Worm (Caenorhabditis elegans) whole organism, L4 larva: Measurements from ENCODE around the gene B0410.1.

Source experiments
- F26F4.8 ChIP-seq: fragments of 200-800 bp; sonication (Bioruptor generic); conservative IDR thresholded peaks from 2 replicates; pipeline ENCODE4 v1.3.6; 2022; ENCODE audit warnings: missing genetic modification characterization, missing compliant biosample characterization
- F44E2.7 ChIP-seq: fragments of 200-800 bp; sonication (Bioruptor generic); IDR thresholded peaks from 2 replicates; pipeline ENCODE4 v2.1.2; 2022; ENCODE audit warnings: missing genetic modification characterization, missing compliant biosample characterization
- F49E8.2 ChIP-seq: sonication (generic microtip); optimal IDR thresholded peaks from 2 replicates; lab custom pipeline; 2016; ENCODE audit warnings: missing compliant biosample characterization, mild to moderate bottlenecking, missing genetic modification characterization, borderline replicate concordance
- T26A8.4 ChIP-seq: fragments of 200-800 bp; sonication (Bioruptor generic); IDR thresholded peaks from 2 replicates; pipeline ENCODE4 v1.3.6; 2022; ENCODE audit warnings: missing genetic modification characterization, missing compliant biosample characterization
- Y5F2A.4 ChIP-seq: fragments of 200-800 bp; sonication (Bioruptor generic); optimal IDR thresholded peaks from 2 replicates; lab custom pipeline; 2018; ENCODE audit warnings: mild to moderate bottlenecking, missing genetic modification characterization, missing compliant biosample characterization
- aha-1 ChIP-seq: fragments of 150-350 bp; peaks from one replicate; lab custom pipeline; 2014; ENCODE audit warnings: missing biosample characterization, missing genetic modification characterization
- ceh-62 ChIP-seq: sonication (generic microtip); optimal IDR thresholded peaks from 2 replicates; lab custom pipeline; 2017; ENCODE audit warnings: missing biosample characterization, missing genetic modification characterization
- ces-1 ChIP-seq: fragments of 150-350 bp; sonication (generic microtip); optimal IDR thresholded peaks from 4 replicates; lab custom pipeline; 2014; ENCODE audit warnings: missing biosample characterization, missing genetic modification reagents, missing genetic modification characterization
- ctbp-1 ChIP-seq: fragments of 200-800 bp; sonication (Bioruptor generic); IDR thresholded peaks from 2 replicates; pipeline ENCODE4 v1.3.6; 2022; ENCODE audit warnings: missing genetic modification reagents, missing genetic modification characterization, missing compliant biosample characterization
- daf-12 ChIP-seq: fragments of 150-350 bp; optimal IDR thresholded peaks from 2 replicates; lab custom pipeline; 2014; ENCODE audit warnings: missing biosample characterization, missing genetic modification reagents, missing genetic modification characterization
- daf-16 ChIP-seq, 3 experiments: sonication (generic microtip); optimal IDR thresholded peaks; 2 replicates each; lab custom pipeline; 2016 to 2017; ENCODE audit warnings: missing genetic modification characterization in 3 of 3, missing genetic modification reagents in 3 of 3, mild to moderate bottlenecking in 2 of 3, missing compliant biosample characterization in 2 of 3, missing biosample characterization in 1 of 3, moderate library complexity in 1 of 3
- dmd-6 ChIP-seq: fragments of 200-800 bp; sonication (Bioruptor generic); IDR thresholded peaks from 2 replicates; pipeline ENCODE4 v1.3.6; 2022; ENCODE audit warnings: missing genetic modification reagents, missing genetic modification characterization, missing compliant biosample characterization
- dve-1 ChIP-seq: sonication (generic microtip); optimal IDR thresholded peaks from 2 replicates; lab custom pipeline; 2017; ENCODE audit warnings: antibody characterized with exemption, mild to moderate bottlenecking, missing genetic modification characterization, missing compliant biosample characterization; ENCODE audit not compliant: insufficient read depth
- hif-1 ChIP-seq, 2 experiments: sonication (generic microtip); optimal IDR thresholded peaks; 2 replicates each; lab custom pipeline; 2016 to 2017; ENCODE audit warnings: missing compliant biosample characterization in 2 of 2, missing genetic modification characterization in 2 of 2, missing genetic modification reagents in 2 of 2, missing genotype in 2 of 2, mild to moderate bottlenecking in 1 of 2
- hlh-11 ChIP-seq: fragments of 200-800 bp; sonication (Bioruptor generic); optimal IDR thresholded peaks from 2 replicates; lab custom pipeline; 2018; ENCODE audit warnings: mild to moderate bottlenecking, missing genetic modification characterization, missing compliant biosample characterization
- hlh-30 ChIP-seq: sonication (generic microtip); optimal IDR thresholded peaks from 2 replicates; lab custom pipeline; 2017; ENCODE audit warnings: antibody characterized with exemption, mild to moderate bottlenecking, missing genetic modification characterization, missing compliant biosample characterization; ENCODE audit not compliant: insufficient read depth
- lin-1 ChIP-seq: fragments of 200-800 bp; sonication (Bioruptor generic); IDR thresholded peaks from 2 replicates; pipeline ENCODE4 v1.3.6; 2022; ENCODE audit warnings: missing genetic modification reagents, missing genetic modification characterization, missing compliant biosample characterization
- lin-13 ChIP-seq: fragments of 150-350 bp; optimal IDR thresholded peaks from 2 replicates; lab custom pipeline; 2014; ENCODE audit warnings: missing biosample characterization, missing genetic modification reagents, missing genetic modification characterization
- lin-38 ChIP-seq: fragments of 200-800 bp; sonication (Bioruptor generic); IDR thresholded peaks from 2 replicates; pipeline ENCODE4 v1.3.6; 2022; ENCODE audit warnings: missing genetic modification reagents, missing genetic modification characterization, missing compliant biosample characterization
- madf-9 ChIP-seq: fragments of 200-800 bp; sonication (Bioruptor generic); conservative IDR thresholded peaks from 2 replicates; pipeline ENCODE4 v1.3.6; 2022; ENCODE audit warnings: missing genetic modification reagents, missing genetic modification characterization, missing compliant biosample characterization
- mdt-29 ChIP-seq: fragments of 200-800 bp; sonication (Bioruptor generic); IDR thresholded peaks from 2 replicates; pipeline ENCODE4 v1.3.6; 2022; ENCODE audit warnings: missing genetic modification reagents, missing genetic modification characterization, missing compliant biosample characterization
- mes-2 ChIP-seq: sonication (generic microtip); optimal IDR thresholded peaks from 2 replicates; lab custom pipeline; 2016; ENCODE audit warnings: missing genotype, mild to moderate bottlenecking, missing genetic modification characterization, missing compliant biosample characterization; ENCODE audit not compliant: poor library complexity, severe bottlenecking
- mxl-2 ChIP-seq: fragments of 200-800 bp; sonication (Bioruptor generic); conservative IDR thresholded peaks from 2 replicates; pipeline ENCODE4 v1.3.6; 2022; ENCODE audit warnings: missing genetic modification reagents, missing genetic modification characterization, missing compliant biosample characterization
- mxl-3 ChIP-seq: fragments of 200-800 bp; sonication (Bioruptor generic); optimal IDR thresholded peaks from 2 replicates; lab custom pipeline; 2018; ENCODE audit warnings: mild to moderate bottlenecking, missing genetic modification characterization, missing compliant biosample characterization
- nhr-10 ChIP-seq: fragments of 150-350 bp; optimal IDR thresholded peaks from 2 replicates; lab custom pipeline; 2014; ENCODE audit warnings: missing biosample characterization, missing genetic modification characterization
- nhr-102 ChIP-seq: sonication (generic microtip); optimal IDR thresholded peaks from 2 replicates; lab custom pipeline; 2016; ENCODE audit warnings: mild to moderate bottlenecking, missing genetic modification characterization, moderate library complexity, missing compliant biosample characterization
- nhr-11 ChIP-seq: fragments of 150-350 bp; optimal IDR thresholded peaks from 2 replicates; lab custom pipeline; 2014; ENCODE audit warnings: missing biosample characterization, missing genetic modification characterization
- nhr-111 ChIP-seq: fragments of 200-800 bp; sonication (Bioruptor generic); optimal IDR thresholded peaks from 2 replicates; lab custom pipeline; 2018; ENCODE audit warnings: mild to moderate bottlenecking, missing genetic modification characterization, missing compliant biosample characterization
- nhr-25 ChIP-seq: sonication (generic microtip); optimal IDR thresholded peaks from 2 replicates; lab custom pipeline; 2017; ENCODE audit warnings: missing genetic modification characterization, mild to moderate bottlenecking, missing compliant biosample characterization, antibody characterized with exemption, moderate library complexity, borderline replicate concordance; ENCODE audit not compliant: insufficient read depth
- nhr-28 ChIP-seq: fragments of 150-350 bp; optimal IDR thresholded peaks from 2 replicates; lab custom pipeline; 2014; ENCODE audit warnings: missing biosample characterization, missing genetic modification characterization
- nhr-41 ChIP-seq: fragments of 200-800 bp; sonication (Bioruptor generic); IDR thresholded peaks from 2 replicates; pipeline ENCODE4 v1.3.6; 2022; ENCODE audit warnings: missing genetic modification reagents, missing genetic modification characterization, missing compliant biosample characterization
- nhr-42 ChIP-seq: fragments of 200-800 bp; sonication (Bioruptor generic); IDR thresholded peaks from 2 replicates; pipeline ENCODE4 v1.3.6; 2022; ENCODE audit warnings: missing genetic modification characterization, missing compliant biosample characterization
- nhr-77 ChIP-seq: fragments of 150-350 bp; optimal IDR thresholded peaks from 2 replicates; lab custom pipeline; 2014; ENCODE audit warnings: missing biosample characterization, missing genetic modification characterization
- pha-4 ChIP-seq, 2 experiments: fragments of 150-350 bp in 1 of 2; fragments of 200-800 bp in 1 of 2; sonication (Bioruptor generic) in 1 of 2; IDR thresholded peaks in 1 of 2; optimal IDR thresholded peaks in 1 of 2; 2 replicates each; pipeline versions ENCODE4 v1.3.6 to Lab custom; 2014 to 2022; ENCODE audit warnings: missing genetic modification characterization in 2 of 2, missing genetic modification reagents in 2 of 2, missing biosample characterization in 1 of 2, missing compliant biosample characterization in 1 of 2
- pqm-1 ChIP-seq: sonication (generic microtip); optimal IDR thresholded peaks from 2 replicates; lab custom pipeline; 2017; ENCODE audit warnings: missing biosample characterization, missing genetic modification characterization
- rbr-2 ChIP-seq: sonication (generic microtip); optimal IDR thresholded peaks from 2 replicates; lab custom pipeline; 2016; ENCODE audit warnings: missing genotype, missing genetic modification characterization, missing compliant biosample characterization
- saeg-2 ChIP-seq: fragments of 200-800 bp; sonication (Bioruptor generic); IDR thresholded peaks from 2 replicates; pipeline ENCODE4 v1.3.6; 2022; ENCODE audit warnings: missing genetic modification reagents, missing genetic modification characterization, missing compliant biosample characterization
- sdz-12 ChIP-seq: fragments of 200-800 bp; sonication (Bioruptor generic); optimal IDR thresholded peaks from 2 replicates; lab custom pipeline; 2018; ENCODE audit warnings: mild to moderate bottlenecking, missing genetic modification characterization, missing compliant biosample characterization
- skn-1 ChIP-seq: fragments of 150-350 bp; optimal IDR thresholded peaks from 2 replicates; lab custom pipeline; 2014; ENCODE audit warnings: missing biosample characterization, missing genetic modification characterization
- snpc-1.2 ChIP-seq: fragments of 200-800 bp; sonication (Bioruptor generic); IDR thresholded peaks from 2 replicates; pipeline ENCODE4 v1.3.6; 2022; ENCODE audit warnings: missing genetic modification reagents, missing genetic modification characterization, missing compliant biosample characterization
- snpc-4 ChIP-seq: fragments of 150-350 bp; optimal IDR thresholded peaks from 2 replicates; lab custom pipeline; 2014; ENCODE audit warnings: missing biosample characterization, missing genetic modification characterization
- vab-7 ChIP-seq: fragments of 200-800 bp; sonication (Bioruptor generic); IDR thresholded peaks from 2 replicates; pipeline ENCODE4 v1.3.6; 2022; ENCODE audit warnings: missing genetic modification reagents, missing genetic modification characterization, missing compliant biosample characterization
- zag-1 ChIP-seq: fragments of 150-350 bp; optimal IDR thresholded peaks from 2 replicates; lab custom pipeline; 2014; ENCODE audit warnings: missing biosample characterization, missing genetic modification characterization
- zfp-3 ChIP-seq: fragments of 200-800 bp; sonication (Bioruptor generic); conservative IDR thresholded peaks from 2 replicates; pipeline ENCODE4 v1.3.6; 2022; ENCODE audit warnings: missing genetic modification reagents, missing genetic modification characterization, missing compliant biosample characterization
- zip-11 ChIP-seq: fragments of 200-800 bp; sonication (Bioruptor generic); IDR thresholded peaks from 2 replicates; pipeline ENCODE4 v1.3.6; 2022; ENCODE audit warnings: missing genetic modification characterization, missing compliant biosample characterization

Gene B0410.1

DNA sequence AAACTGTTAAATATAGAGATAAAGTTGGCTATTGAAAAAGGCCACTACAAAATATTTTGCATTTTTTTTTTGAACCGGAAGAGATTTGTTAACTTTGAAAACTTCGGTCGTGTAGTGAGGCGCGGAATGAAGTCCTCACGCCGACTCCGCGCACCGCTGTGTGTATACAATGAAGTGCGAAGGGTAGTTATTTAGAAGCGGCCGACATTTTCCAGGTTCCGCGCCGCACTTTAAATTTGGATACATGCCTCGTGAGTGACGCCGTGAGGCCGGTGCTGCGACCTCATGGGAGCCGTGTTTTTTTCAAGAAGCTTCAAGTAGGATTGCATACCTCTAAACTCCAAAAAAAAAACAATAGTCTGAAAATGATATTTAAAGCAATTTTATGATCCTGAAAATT, 2.5 kb upstream of the B0410.1 start:
- 0 out of 2 replicates have a peak, but pooled peaks have one; percentile 40 for TF ChIP-seq snpc-1.2
- TF ChIP-seq nhr-42 (GFP tag; lab: Robert Waterston, UW) = 0 out of 2 replicates have a peak, but pooled peaks have one; percentile 58
- 0 out of 2 replicates have a peak, but pooled peaks have one; percentile 19 for TF ChIP-seq mdt-29 (GFP tag; lab: Robert Waterston, UW)
- peak; percentile 73 for TF ChIP-seq snpc-4 (tag; lab: Kevin White, UChicago)
- TF ChIP-seq madf-9 (GFP tag; lab: Robert Waterston, UW) = no peak
- TF ChIP-seq, all 104 proteins: peak for 4

DNA sequence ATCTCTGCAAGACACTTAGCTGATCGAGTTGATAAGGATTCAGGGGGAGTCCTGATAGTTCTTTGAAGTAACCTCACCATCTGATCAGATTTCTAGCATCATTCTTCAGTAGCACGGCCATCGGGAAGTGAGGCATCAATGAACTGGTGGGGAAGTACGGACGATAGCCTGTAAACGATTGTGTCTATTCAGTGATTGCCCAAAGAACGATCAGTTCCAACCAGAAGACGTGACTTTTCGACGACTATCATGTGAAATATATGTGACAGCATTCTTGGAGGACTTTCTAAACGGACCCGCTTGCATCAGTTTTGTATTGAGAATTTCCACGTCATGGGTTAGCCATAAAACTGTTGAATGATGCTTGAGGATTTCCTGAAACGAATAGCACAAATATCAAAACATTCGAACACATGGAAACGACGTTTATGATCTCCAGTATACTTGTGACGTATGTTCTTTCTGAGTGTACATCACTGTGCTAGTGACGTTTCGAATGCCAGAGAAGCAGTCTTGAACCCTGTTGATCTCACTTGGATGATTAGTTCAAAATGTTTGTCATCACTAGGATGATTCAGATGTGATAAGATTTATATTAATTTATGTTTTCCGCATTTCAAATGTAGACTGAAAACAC, 1.2 kb upstream of the B0410.1 start:
- TF ChIP-seq nhr-11 (tag; lab: Kevin White, UChicago) = no peak
- TF ChIP-seq F49E8.2 (tag; lab: Kevin White, UChicago) = no peak
- peak; percentile 46; the same call in 1 of the 2 replicates for TF ChIP-seq mxl-2 (GFP tag; lab: Robert Waterston, UW)
- TF ChIP-seq rbr-2 (tag; lab: Kevin White, UChicago) = peak; percentile 7
- no peak for TF ChIP-seq skn-1 (tag; lab: Kevin White, UChicago)
- TF ChIP-seq snpc-1.2 = no peak
- TF ChIP-seq F26F4.8 (GFP tag; lab: Robert Waterston, UW) = no peak
- peak; percentile 55 for TF ChIP-seq nhr-28
- TF ChIP-seq nhr-41 (GFP tag; lab: Robert Waterston, UW) = no peak
- no peak for TF ChIP-seq ctbp-1 (GFP tag; lab: Robert Waterston, UW)
- no peak for TF ChIP-seq nhr-25 (tag; lab: Kevin White, UChicago)
- TF ChIP-seq pha-4 (GFP tag; IDR thresholded peaks at IDR 0.05; lab: Robert Waterston, UW) = no peak
- no peak for TF ChIP-seq pha-4 (tag; optimal IDR thresholded peaks at IDR 0.05; lab: Kevin White, UChicago)
- no peak for TF ChIP-seq madf-9 (GFP tag; lab: Robert Waterston, UW)
- TF ChIP-seq T26A8.4 (GFP tag; lab: Robert Waterston, UW) = no peak
- TF ChIP-seq ces-1 (GFP tag; lab: Kevin White, UChicago) = no peak
- peak; percentile 57 for TF ChIP-seq hlh-30
- TF ChIP-seq mxl-3 = peak; percentile 9
- TF ChIP-seq Y5F2A.4 (GFP tag; lab: Kevin White, UChicago) = no peak
- TF ChIP-seq hif-1 (tag; optimal IDR thresholded peaks at IDR 0.05; lab: Kevin White, UChicago) = peak in 1 of 2 experiments; percentile 2
- TF ChIP-seq pqm-1 (tag; lab: Kevin White, UChicago) = no peak
- no peak for TF ChIP-seq vab-7 (GFP tag; lab: Robert Waterston, UW)
- no peak for TF ChIP-seq lin-1 (GFP tag; lab: Robert Waterston, UW)
- TF ChIP-seq saeg-2 (GFP tag; lab: Robert Waterston, UW) = no peak
- no peak for TF ChIP-seq daf-16 (GFP tag; optimal IDR thresholded peaks at IDR 0.05; lab: Kevin White, UChicago)
- no peak for TF ChIP-seq daf-16 (tag; optimal IDR thresholded peaks at IDR 0.05; lab: Kevin White, UChicago)
- TF ChIP-seq zfp-3 (GFP tag; lab: Robert Waterston, UW) = 0 out of 2 replicates have a peak, but pooled peaks have one; percentile 15
- TF ChIP-seq zip-11 (GFP tag; lab: Robert Waterston, UW) = no peak
- TF ChIP-seq nhr-42 (GFP tag; lab: Robert Waterston, UW) = 0 out of 2 replicates have a peak, but pooled peaks have one; percentile 9
- no peak for TF ChIP-seq nhr-111 (GFP tag; lab: Kevin White, UChicago)
- TF ChIP-seq zag-1 = no peak
- peak; percentile 18 for TF ChIP-seq mes-2 (tag; lab: Kevin White, UChicago)
- no peak for TF ChIP-seq F44E2.7 (GFP tag; lab: Robert Waterston, UW)
- TF ChIP-seq sdz-12 (GFP tag; lab: Kevin White, UChicago) = no peak
- no peak for TF ChIP-seq daf-12 (tag; lab: Kevin White, UChicago)
- TF ChIP-seq nhr-102 (tag; lab: Kevin White, UChicago) = no peak
- TF ChIP-seq ceh-62 (tag; lab: Kevin White, UChicago) = no peak
- no peak for TF ChIP-seq dve-1 (tag; lab: Kevin White, UChicago)
- 0 out of 2 replicates have a peak, but pooled peaks have one; percentile 14 for TF ChIP-seq dmd-6 (GFP tag; lab: Robert Waterston, UW)
- peak; percentile 35 for TF ChIP-seq hlh-11 (tag; lab: Kevin White, UChicago)
- no peak for TF ChIP-seq lin-13
- no peak for TF ChIP-seq nhr-77 (tag; lab: Kevin White, UChicago)
- no peak for TF ChIP-seq nhr-10 (tag; lab: Kevin White, UChicago)
- TF ChIP-seq aha-1 (tag; lab: Kevin White, UChicago) = peak; percentile 79
- no peak for TF ChIP-seq lin-38 (GFP tag; lab: Robert Waterston, UW)
